Fruit fly (Drosophila melanogaster): Measurements from ENCODE around the gene CG42590.
A peak's percentile ranks its signal among the peaks of the same experiment; 100 is the strongest.

Gene CG42590

DNA sequence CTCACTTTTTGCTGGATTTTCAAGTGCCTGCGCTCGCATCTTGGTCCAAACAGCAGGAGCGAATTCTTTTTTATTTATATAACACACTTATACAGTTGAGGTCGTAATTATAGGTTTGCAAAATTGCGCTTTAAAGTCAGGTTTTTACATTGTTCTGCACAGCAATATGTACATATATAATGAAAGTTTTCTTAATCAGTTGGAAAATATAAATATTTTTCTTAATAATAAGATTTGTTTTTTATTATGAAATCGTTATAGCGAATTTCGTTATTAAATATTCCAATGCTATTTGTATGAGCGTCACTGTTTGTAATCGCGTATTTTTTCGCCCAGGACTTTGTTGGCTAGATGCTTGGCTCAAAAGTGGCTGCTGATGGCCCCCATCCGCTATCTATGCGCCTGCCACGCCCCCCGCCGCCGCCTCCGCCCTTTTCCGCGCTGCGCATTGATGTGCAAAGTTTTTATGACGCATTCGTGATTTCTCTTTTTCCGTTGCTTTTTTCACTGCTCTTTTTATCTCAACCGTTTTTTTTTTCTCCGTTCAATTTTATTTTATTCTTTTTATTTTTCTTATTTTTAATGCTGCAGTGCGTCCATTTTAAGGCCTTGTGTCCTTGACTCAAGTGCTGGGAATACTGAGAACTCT, 41.3 kb downstream of the CG42590 start (continued):
- TF ChIP-seq Awh (GFP tag; IDR thresholded peaks at IDR 0.05) (no peak), Hr51 (GFP tag; optimal IDR thresholded peaks at IDR 0.05) (peak in 1 of 2 experiments; percentile 38), Hmr (GFP tag; optimal IDR thresholded peaks at IDR 0.05) (peak; percentile 2), lab (GFP tag; optimal IDR thresholded peaks at IDR 0.05) (peak; percentile 6), Ada2b (GFP tag; IDR thresholded peaks at IDR 0.05) (no peak), pros (GFP tag; optimal IDR thresholded peaks at IDR 0.05) (no peak), CG7556 (GFP tag; optimal IDR thresholded peaks at IDR 0.05) (no peak), CG33557 (GFP tag; optimal IDR thresholded peaks at IDR 0.05) (no peak), nau (GFP tag; optimal IDR thresholded peaks at IDR 0.05) (no peak), BEAF-32 (GFP tag; optimal IDR thresholded peaks at IDR 0.05) (no peak), fd3F (GFP tag; optimal IDR thresholded peaks at IDR 0.05) (no peak), E2f2 (GFP tag; IDR thresholded peaks at IDR 0.05) (no peak), Blimp-1 (GFP tag; optimal IDR thresholded peaks at IDR 0.05) (no peak), HmgZ (tag; optimal IDR thresholded peaks at IDR 0.05) (no peak), HLH3B (GFP tag; IDR thresholded peaks at IDR 0.05) (no peak), CG15514 (GFP tag; optimal IDR thresholded peaks at IDR 0.05) (no peak), en (GFP tag; optimal IDR thresholded peaks at IDR 0.05) (no peak), vfl (GFP tag; optimal IDR thresholded peaks at IDR 0.05) (no peak), nerfin-2 (GFP tag; IDR thresholded peaks at IDR 0.05; ENCODE audit: partially characterized antibody) (no peak), B-H1 (GFP tag; IDR thresholded peaks at IDR 0.05) (no peak), bsh (GFP tag; optimal IDR thresholded peaks at IDR 0.05) (peak in 1 of 2 experiments; percentile 43), CG7839 (tag; optimal IDR thresholded peaks at IDR 0.05) (peak; percentile 8), luna (GFP tag; optimal IDR thresholded peaks at IDR 0.05) (no peak), CG12155 (GFP tag; optimal IDR thresholded peaks at IDR 0.05) (no peak), CG3726 (GFP tag; IDR thresholded peaks at IDR 0.05) (no peak), ind (GFP tag; optimal IDR thresholded peaks at IDR 0.05) (no peak), CG31441 (GFP tag; IDR thresholded peaks at IDR 0.05) (0 out of 2 replicates have a peak, but pooled peaks have one; percentile 12), CG4820 (GFP tag; optimal IDR thresholded peaks at IDR 0.05) (no peak), nmo (GFP tag; optimal IDR thresholded peaks at IDR 0.05) (peak; percentile 40)

- TF ChIP-seq sc (optimal IDR thresholded peaks at IDR 0.05) (no peak), sc (GFP tag; optimal IDR thresholded peaks at IDR 0.05) (no peak), crol (GFP tag; IDR thresholded peaks at IDR 0.05) (peak; percentile 48; the same call in 1 of the 2 replicates), CG32772 (GFP tag; IDR thresholded peaks at IDR 0.05) (0 out of 2 replicates have a peak, but pooled peaks have one; percentile 12), so (GFP tag; IDR thresholded peaks at IDR 0.05) (0 out of 3 replicates have a peak, but pooled peaks have one; percentile 18)
Measured at dm6 chr3L:8027212-8027611, 41.9 kb downstream of the CG42590 start.

DNA sequence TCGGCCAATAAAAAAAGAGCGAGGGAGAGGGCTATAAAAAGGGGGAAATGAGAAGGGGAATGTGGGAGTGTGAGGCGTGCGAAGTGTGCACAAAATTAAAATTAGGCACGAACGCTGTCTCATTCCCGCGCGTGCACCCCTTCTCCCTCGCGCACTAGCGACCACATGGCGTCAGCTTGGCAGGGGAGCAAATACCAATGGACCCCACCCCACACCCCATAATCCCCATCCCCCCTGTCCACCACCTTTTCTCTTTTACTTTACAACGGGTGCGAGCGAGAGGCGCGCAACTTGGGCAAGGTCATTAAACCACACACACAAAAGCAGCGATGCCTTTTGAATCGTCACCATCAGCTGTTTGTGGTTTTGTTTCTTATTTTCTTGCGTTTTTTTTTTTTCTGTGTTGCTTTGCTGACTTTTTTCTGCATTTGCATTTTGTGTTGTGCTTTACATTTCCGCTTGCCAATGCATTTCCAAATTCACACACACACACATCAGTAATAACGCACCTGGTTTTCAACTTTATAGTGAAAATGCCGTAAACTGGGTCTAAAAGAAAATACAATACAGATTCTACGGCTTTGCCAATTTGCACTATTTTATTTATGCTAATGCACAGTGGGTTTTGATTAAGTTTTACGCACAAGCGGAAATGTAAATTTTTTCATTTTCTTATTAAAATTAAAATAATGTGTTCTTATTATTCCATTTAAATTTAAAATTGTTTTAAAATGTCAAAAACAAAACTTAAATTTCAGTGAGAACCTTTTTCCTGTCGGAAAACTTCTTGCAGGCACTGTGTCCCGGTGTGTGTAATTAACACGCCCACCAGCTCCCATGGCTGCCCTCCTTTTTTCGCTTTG, 44.6 kb downstream of the CG42590 start:
- peak; percentile 7 for TF ChIP-seq CG10209 (GFP tag; optimal IDR thresholded peaks at IDR 0.05)
- TF ChIP-seq sr (GFP tag; IDR thresholded peaks at IDR 0.05): peak; percentile 73; the same call in 1 of the 3 replicates
- TF ChIP-seq esg (GFP tag; conservative IDR thresholded peaks at IDR 0.05): 0 out of 2 replicates have a peak, but pooled peaks have one; percentile 49
- no peak for TF ChIP-seq zen (tag; optimal IDR thresholded peaks at IDR 0.05)
- peak; percentile 1 for TF ChIP-seq Chrac-16 (GFP tag; optimal IDR thresholded peaks at IDR 0.05)
- peak; percentile 57 for TF ChIP-seq twi (tag; optimal IDR thresholded peaks at IDR 0.05)
- 0 out of 2 replicates have a peak, but pooled peaks have one; percentile 34 for TF ChIP-seq cas (GFP tag; IDR thresholded peaks at IDR 0.05)
- peak; percentile 64 for TF ChIP-seq CG34422 (GFP tag; IDR thresholded peaks at IDR 0.05)
- peak; percentile 55 for TF ChIP-seq CG10366 (GFP tag; IDR thresholded peaks at IDR 0.05)
- peak; percentile 48; the same call in 1 of the 2 replicates for TF ChIP-seq CG4730 (GFP tag; IDR thresholded peaks at IDR 0.05)
- no peak for TF ChIP-seq CG13287 (GFP tag; IDR thresholded peaks at IDR 0.05; ENCODE audit: partially characterized antibody)
- TF ChIP-seq pho (GFP tag; optimal IDR thresholded peaks at IDR 0.05): no peak
- TF ChIP-seq Atf6 (GFP tag; IDR thresholded peaks at IDR 0.05): peak; percentile 64; the same call in 1 of the 2 replicates

All from whole organism, embryonic.